Worm (Caenorhabditis elegans) whole organism, L1 larva: ENCODE data around the gene Y44A6D.3.

ENCODE experiments used
- C16A3.4 ChIP-seq: fragments of 150-350 bp; optimal IDR thresholded peaks from 2 replicates; lab custom pipeline; 2014; ENCODE audit warnings: missing biosample characterization, missing genetic modification characterization
- C34B4.2 ChIP-seq: sonication (generic microtip); optimal IDR thresholded peaks from 2 replicates; lab custom pipeline; 2017; ENCODE audit warnings: mild to moderate bottlenecking, missing genetic modification characterization, missing compliant biosample characterization
- F16B12.6 ChIP-seq: fragments of 150-350 bp; optimal IDR thresholded peaks from 2 replicates; lab custom pipeline; 2014; ENCODE audit warnings: missing biosample characterization, missing genetic modification characterization
- aha-1 ChIP-seq: fragments of 150-350 bp; optimal IDR thresholded peaks from 2 replicates; lab custom pipeline; 2014; ENCODE audit warnings: missing biosample characterization, missing genetic modification characterization
- alr-1 ChIP-seq: fragments of 200-800 bp; sonication (Bioruptor generic); optimal IDR thresholded peaks from 2 replicates; lab custom pipeline; 2018; ENCODE audit warnings: borderline replicate concordance, mild to moderate bottlenecking, missing genetic modification characterization, missing compliant biosample characterization
- blmp-1 ChIP-seq: fragments of 150-350 bp; optimal IDR thresholded peaks from 2 replicates; lab custom pipeline; 2014; ENCODE audit warnings: missing biosample characterization, missing genetic modification characterization
- ceh-8 ChIP-seq: fragments of 200-800 bp; sonication (Bioruptor generic); optimal IDR thresholded peaks from 2 replicates; lab custom pipeline; 2018; ENCODE audit warnings: mild to moderate bottlenecking, missing genetic modification characterization, moderate library complexity, missing compliant biosample characterization
- ceh-88 ChIP-seq: fragments of 200-800 bp; sonication (Bioruptor generic); IDR thresholded peaks from 2 replicates; pipeline ENCODE4 v1.3.6; 2022; ENCODE audit warnings: missing genetic modification characterization, missing compliant biosample characterization
- ces-1 ChIP-seq: fragments of 150-350 bp; optimal IDR thresholded peaks from 2 replicates; lab custom pipeline; 2014; ENCODE audit warnings: missing biosample characterization, missing genetic modification reagents, missing genetic modification characterization
- dsc-1 ChIP-seq: sonication (generic microtip); optimal IDR thresholded peaks from 2 replicates; lab custom pipeline; 2016; ENCODE audit warnings: mild to moderate bottlenecking, missing genetic modification characterization, missing compliant biosample characterization
- efl-1 ChIP-seq, 4 experiments: fragments of 150-350 bp; optimal IDR thresholded peaks in 3 of 4; peaks in 1 of 4; 1 replicate in 1 of 4; 2 replicates in 3 of 4; lab custom pipeline; 2014; ENCODE audit warnings: missing biosample characterization in 2 of 4, missing genetic modification characterization in 2 of 4, missing genetic modification reagents in 2 of 4
- efl-3 ChIP-seq: fragments of 200-800 bp; sonication (Bioruptor generic); optimal IDR thresholded peaks from 2 replicates; lab custom pipeline; 2018; ENCODE audit warnings: mild to moderate bottlenecking, missing genetic modification characterization, missing compliant biosample characterization
- egl-13 ChIP-seq: sonication (generic microtip); optimal IDR thresholded peaks from 2 replicates; lab custom pipeline; 2016; ENCODE audit warnings: missing genotype, missing genetic modification reagents, missing genetic modification characterization, missing compliant biosample characterization
- egl-27 ChIP-seq, 2 experiments: fragments of 150-350 bp in 1 of 2; sonication (generic microtip); optimal IDR thresholded peaks; 3 replicates each; lab custom pipeline; 2017 to 2018; ENCODE audit warnings: missing biosample characterization in 2 of 2, missing genetic modification characterization in 2 of 2, missing genetic modification reagents in 2 of 2
- elt-2 ChIP-seq: sonication (generic microtip); optimal IDR thresholded peaks from 2 replicates; lab custom pipeline; 2016; ENCODE audit warnings: missing genetic modification characterization, mild to moderate bottlenecking, inconsistent platforms, missing compliant biosample characterization, missing genetic modification reagents
- elt-3 ChIP-seq, 6 experiments: fragments of 150-350 bp in 1 of 6; sonication (generic microtip); optimal IDR thresholded peaks; 2 replicates each; lab custom pipeline; 2017 to 2018; ENCODE audit warnings: missing biosample characterization in 6 of 6, missing genetic modification characterization in 6 of 6, inconsistent platforms in 1 of 6
- ets-5 ChIP-seq: fragments of 200-800 bp; sonication (Bioruptor generic); IDR thresholded peaks from 2 replicates; pipeline ENCODE4 v1.3.6; 2022; ENCODE audit warnings: missing genetic modification characterization, missing compliant biosample characterization
- fkh-10 ChIP-seq: sonication (generic microtip); optimal IDR thresholded peaks from 2 replicates; lab custom pipeline; 2017; ENCODE audit warnings: missing biosample characterization, missing genetic modification reagents, missing genetic modification characterization
- fkh-8 ChIP-seq: sonication (generic microtip); optimal IDR thresholded peaks from 2 replicates; lab custom pipeline; 2016; ENCODE audit warnings: mild to moderate bottlenecking, missing genetic modification characterization, missing compliant biosample characterization
- hlh-17 ChIP-seq: fragments of 200-800 bp; sonication (Bioruptor generic); optimal IDR thresholded peaks from 2 replicates; lab custom pipeline; 2018; ENCODE audit warnings: missing genetic modification characterization, mild to moderate bottlenecking, missing compliant biosample characterization, moderate library complexity, borderline replicate concordance
- hpl-2 ChIP-seq: fragments of 150-350 bp; optimal IDR thresholded peaks from 2 replicates; lab custom pipeline; 2014; ENCODE audit warnings: missing biosample characterization, missing genetic modification reagents, missing genetic modification characterization
- irx-1 ChIP-seq: sonication (generic microtip); optimal IDR thresholded peaks from 2 replicates; lab custom pipeline; 2016; ENCODE audit warnings: missing genetic modification characterization, missing compliant biosample characterization
- jun-1 ChIP-seq: fragments of 150-350 bp; optimal IDR thresholded peaks from 2 replicates; lab custom pipeline; 2014; ENCODE audit warnings: missing biosample characterization, missing genetic modification reagents, missing genetic modification characterization
- lin-13 ChIP-seq: fragments of 150-350 bp; optimal IDR thresholded peaks from 2 replicates; lab custom pipeline; 2014; ENCODE audit warnings: missing biosample characterization, missing genetic modification reagents, missing genetic modification characterization
- lin-14 ChIP-seq: fragments of 200-800 bp; sonication (Bioruptor generic); optimal IDR thresholded peaks from 2 replicates; lab custom pipeline; 2018; ENCODE audit warnings: mild to moderate bottlenecking, missing genetic modification characterization, moderate library complexity, missing compliant biosample characterization
- lin-15B ChIP-seq: fragments of 150-350 bp; sonication (generic microtip); optimal IDR thresholded peaks from 3 replicates; lab custom pipeline; 2014; ENCODE audit warnings: missing biosample characterization, missing genetic modification characterization
- lin-35 ChIP-seq, 2 experiments: fragments of 150-350 bp; optimal IDR thresholded peaks; 2 replicates each; lab custom pipeline; 2014; ENCODE audit warnings: missing biosample characterization in 2 of 2, missing genetic modification characterization in 2 of 2, missing genetic modification reagents in 2 of 2
- lin-39 ChIP-seq: fragments of 150-350 bp; optimal IDR thresholded peaks from 2 replicates; lab custom pipeline; 2014; ENCODE audit warnings: missing biosample characterization, missing genetic modification reagents, missing genetic modification characterization
- lir-3 ChIP-seq: sonication (generic microtip); optimal IDR thresholded peaks from 2 replicates; lab custom pipeline; 2016; ENCODE audit warnings: mild to moderate bottlenecking, missing genetic modification characterization, moderate library complexity, missing compliant biosample characterization; ENCODE audit not compliant: poor library complexity
- lsy-2 ChIP-seq, 2 experiments: fragments of 150-350 bp; optimal IDR thresholded peaks; 2 replicates each; lab custom pipeline; 2014; ENCODE audit warnings: missing biosample characterization in 2 of 2, missing genetic modification characterization in 2 of 2
- mef-2 ChIP-seq: fragments of 150-350 bp; optimal IDR thresholded peaks from 2 replicates; lab custom pipeline; 2014; ENCODE audit warnings: missing biosample characterization, missing genetic modification characterization
- mep-1 ChIP-seq: fragments of 150-350 bp; optimal IDR thresholded peaks from 2 replicates; lab custom pipeline; 2014; ENCODE audit warnings: missing biosample characterization, missing genetic modification characterization
- nhr-11 ChIP-seq: fragments of 150-350 bp; optimal IDR thresholded peaks from 2 replicates; lab custom pipeline; 2014; ENCODE audit warnings: missing biosample characterization, missing genetic modification characterization
- nhr-20 ChIP-seq: sonication (generic microtip); optimal IDR thresholded peaks from 2 replicates; lab custom pipeline; 2016; ENCODE audit warnings: mild to moderate bottlenecking, missing genetic modification characterization, missing compliant biosample characterization
- nhr-47 ChIP-seq: sonication (generic microtip); optimal IDR thresholded peaks from 2 replicates; lab custom pipeline; 2016; ENCODE audit warnings: mild to moderate bottlenecking, missing genetic modification characterization, moderate library complexity, missing compliant biosample characterization
- nhr-71 ChIP-seq: sonication (generic microtip); optimal IDR thresholded peaks from 2 replicates; lab custom pipeline; 2016; ENCODE audit warnings: mild to moderate bottlenecking, missing genetic modification characterization, moderate library complexity, missing compliant biosample characterization
- nhr-77 ChIP-seq: fragments of 150-350 bp; optimal IDR thresholded peaks from 2 replicates; lab custom pipeline; 2014; ENCODE audit warnings: missing biosample characterization, missing genetic modification characterization
- pag-3 ChIP-seq: sonication (generic microtip); optimal IDR thresholded peaks from 2 replicates; lab custom pipeline; 2017; ENCODE audit warnings: missing genetic modification characterization, mild to moderate bottlenecking, missing compliant biosample characterization, antibody characterized with exemption, borderline replicate concordance; ENCODE audit not compliant: insufficient read depth
- pax-3 ChIP-seq: fragments of 200-800 bp; sonication (Bioruptor generic); optimal IDR thresholded peaks from 2 replicates; lab custom pipeline; 2018; ENCODE audit warnings: mild to moderate bottlenecking, missing genetic modification characterization, moderate library complexity, missing compliant biosample characterization
- snpc-4 ChIP-seq: fragments of 150-350 bp; optimal IDR thresholded peaks from 2 replicates; lab custom pipeline; 2014; ENCODE audit warnings: missing biosample characterization, missing genetic modification characterization
- sptf-1 ChIP-seq: fragments of 150-350 bp; optimal IDR thresholded peaks from 2 replicates; lab custom pipeline; 2014; ENCODE audit warnings: missing biosample characterization, missing genetic modification characterization
- sup-37 ChIP-seq: fragments of 200-800 bp; sonication (Bioruptor generic); optimal IDR thresholded peaks from 2 replicates; lab custom pipeline; 2018; ENCODE audit warnings: mild to moderate bottlenecking, missing genetic modification characterization, missing compliant biosample characterization
- unc-62 ChIP-seq: fragments of 150-350 bp; optimal IDR thresholded peaks from 2 replicates; lab custom pipeline; 2014; ENCODE audit warnings: missing biosample characterization, missing genetic modification reagents, missing genetic modification characterization
- unc-86 ChIP-seq: sonication (generic microtip); optimal IDR thresholded peaks from 2 replicates; lab custom pipeline; 2016; ENCODE audit warnings: missing genetic modification characterization, missing compliant biosample characterization
- unc-98 ChIP-seq: fragments of 200-800 bp; sonication (Bioruptor generic); IDR thresholded peaks from 2 replicates; pipeline ENCODE4 v1.3.6; 2022; ENCODE audit warnings: missing genetic modification characterization, missing compliant biosample characterization
- vab-15 ChIP-seq: sonication (generic microtip); optimal IDR thresholded peaks from 2 replicates; lab custom pipeline; 2017; ENCODE audit warnings: missing genotype, mild to moderate bottlenecking, missing genetic modification characterization, missing compliant biosample characterization
- xbp-1 ChIP-seq: sonication (generic microtip); optimal IDR thresholded peaks from 2 replicates; lab custom pipeline; 2016; ENCODE audit warnings: missing genetic modification characterization, missing compliant biosample characterization
- zag-1 ChIP-seq: fragments of 150-350 bp; optimal IDR thresholded peaks from 2 replicates; lab custom pipeline; 2014; ENCODE audit warnings: missing biosample characterization, missing genetic modification characterization
- ztf-11 ChIP-seq, 2 experiments: sonication (generic microtip); optimal IDR thresholded peaks; 2 replicates each; lab custom pipeline; 2016 to 2017; ENCODE audit warnings: missing genetic modification characterization in 2 of 2, missing biosample characterization in 1 of 2, missing compliant biosample characterization in 1 of 2

The Y44A6D.3 gene

ce11 chrV:20778886-20779285 is 13.3 kb downstream of the Y44A6D.3 start (continued):
- peak in 1 of 2 experiments; percentile 23 for TF ChIP-seq lin-35 (GFP tag; optimal IDR thresholded peaks at IDR 0.05; lab: Kevin White, UChicago)
- no peak for TF ChIP-seq mef-2 (tag; lab: Kevin White, UChicago)

ce11 chrV:20778257-20778697 is 13.9 kb downstream of the Y44A6D.3 start:
- TF ChIP-seq nhr-20 (tag; lab: Kevin White, UChicago) (peak; percentile 100), lin-35 (GFP tag; optimal IDR thresholded peaks at IDR 0.05; lab: Kevin White, UChicago) (peak; percentile 87 to 92), nhr-47 (tag; lab: Kevin White, UChicago) (peak; percentile 99), aha-1 (tag; lab: Kevin White, UChicago) (peak; percentile 77), egl-13 (tag; lab: Kevin White, UChicago) (peak; percentile 98), mep-1 (tag; lab: Kevin White, UChicago) (peak; percentile 98), hpl-2 (GFP tag; lab: Kevin White, UChicago) (peak; percentile 92), fkh-10 (GFP tag; lab: Kevin White, UChicago) (peak; percentile 98), vab-15 (tag; lab: Kevin White, UChicago) (peak; percentile 84), sptf-1 (tag; lab: Kevin White, UChicago) (no peak), elt-2 (peak; percentile 85), xbp-1 (tag; lab: Kevin White, UChicago) (peak; percentile 99), dsc-1 (peak; percentile 99), C16A3.4 (peak; percentile 97), lir-3 (peak; percentile 90), jun-1 (tag; lab: Kevin White, UChicago) (peak; percentile 96), ets-5 (GFP tag; lab: Robert Waterston, UW) (no peak), irx-1 (tag; lab: Kevin White, UChicago) (peak; percentile 94), alr-1 (tag; lab: Kevin White, UChicago) (no peak), unc-86 (peak; percentile 99), lin-39 (peak; percentile 91), egl-27 (tag; optimal IDR thresholded peaks at IDR 0.05; lab: Kevin White, UChicago) (peak; percentile 41 to 98), lin-13 (GFP tag; lab: Kevin White, UChicago) (peak; percentile 95), pag-3 (no peak), ces-1 (GFP tag; lab: Kevin White, UChicago) (peak; percentile 66), pax-3 (tag; lab: Kevin White, UChicago) (peak; percentile 98), elt-3 (tag; optimal IDR thresholded peaks at IDR 0.05; lab: Kevin White, UChicago) (peak in 4 of 6 experiments; percentile 48 to 92 (median 86)), lsy-2 (tag; optimal IDR thresholded peaks at IDR 0.05; lab: Kevin White, UChicago) (peak; percentile 94 to 95), ztf-11 (tag; optimal IDR thresholded peaks at IDR 0.05; lab: Kevin White, UChicago) (peak in 1 of 2 experiments; percentile 95), nhr-77 (peak; percentile 97), blmp-1 (tag; lab: Kevin White, UChicago) (peak; percentile 69), efl-3 (GFP tag; lab: Kevin White, UChicago) (peak; percentile 58), ceh-8 (peak; percentile 96), unc-98 (peak; percentile 64; the same call in 1 of the 2 replicates), sup-37 (GFP tag; lab: Kevin White, UChicago) (peak; percentile 95), ceh-88 (peak; percentile 95), snpc-4 (tag; lab: Kevin White, UChicago) (peak; percentile 73), efl-1 (optimal IDR thresholded peaks at IDR 0.05; lab: Kevin White, UChicago) (peak; percentile 88 to 96), efl-1 (GFP tag; optimal IDR thresholded peaks at IDR 0.05 in 1 of 2; lab: Kevin White, UChicago) (peak; percentile 61 to 96), C34B4.2 (tag; lab: Kevin White, UChicago) (peak; percentile 58), nhr-71 (tag; lab: Kevin White, UChicago) (peak; percentile 100), F16B12.6 (no peak), hlh-17 (GFP tag; lab: Kevin White, UChicago) (no peak), zag-1 (tag; lab: Kevin White, UChicago) (peak; percentile 78), nhr-11 (tag; lab: Kevin White, UChicago) (peak; percentile 93), unc-62 (GFP tag; lab: Kevin White, UChicago) (no peak), lin-14 (GFP tag; lab: Kevin White, UChicago) (peak; percentile 100), lin-15B (tag; lab: Kevin White, UChicago) (peak; percentile 40), fkh-8 (tag; lab: Kevin White, UChicago) (peak; percentile 100)
